Worm (Caenorhabditis elegans): Measurements from ENCODE around the gene isy-1.

ce11 chrV:11009124-11009524 lies 8.6 kb upstream of the isy-1 start:
- no peak for TF ChIP-seq W03F9.2 (tag; optimal IDR thresholded peaks at IDR 0.05)
- no peak for TF ChIP-seq him-1 (tag; optimal IDR thresholded peaks at IDR 0.05)
- TF ChIP-seq dao-5 (tag; optimal IDR thresholded peaks at IDR 0.05): no peak
